Worm (Caenorhabditis elegans): Measurements from ENCODE around the gene Y38F1A.1.
A peak's percentile ranks its signal among the peaks of the same experiment; 100 is the strongest.

Gene Y38F1A.1

ce11 chrII:12990191-12990590, 35.6 kb upstream of the Y38F1A.1 start:
- TF ChIP-seq nhr-2 (tag; optimal IDR thresholded peaks at IDR 0.05) (peak; percentile 67), mab-5 (tag; optimal IDR thresholded peaks at IDR 0.05) (no peak), ceh-43 (GFP tag; optimal IDR thresholded peaks at IDR 0.05) (peak; percentile 36), ham-2 (GFP tag; optimal IDR thresholded peaks at IDR 0.05) (no peak)

DNA sequence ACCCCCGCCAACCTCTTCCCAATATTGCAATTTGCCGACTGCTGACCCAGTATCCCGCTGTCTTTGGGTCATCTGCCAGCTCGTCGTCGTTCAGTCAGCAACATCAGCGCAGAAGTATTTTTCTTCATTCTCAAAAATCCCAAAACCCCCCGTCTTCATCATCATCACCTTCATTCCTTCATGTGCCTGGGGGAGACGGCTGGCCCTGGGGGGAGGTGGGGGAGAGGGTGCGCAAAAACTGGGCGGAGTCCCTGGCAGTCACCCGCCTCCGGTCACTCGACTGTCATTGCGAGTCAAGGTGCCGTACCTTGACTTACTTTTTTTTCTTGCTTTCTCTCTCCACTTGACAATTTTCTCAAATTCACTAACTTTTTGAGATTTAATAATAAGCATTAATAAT, 33.2 kb upstream of the Y38F1A.1 start:
- TF ChIP-seq lsy-2 (tag; optimal IDR thresholded peaks at IDR 0.05) = no peak
- TF ChIP-seq elt-1 (tag; optimal IDR thresholded peaks at IDR 0.05; ENCODE audit: borderline replicate concordance, insufficient read depth) = no peak
- no peak for TF ChIP-seq bed-3 (GFP tag; optimal IDR thresholded peaks at IDR 0.05)
- TF ChIP-seq M03D4.4 (tag; optimal IDR thresholded peaks at IDR 0.05) = no peak
- no peak for TF ChIP-seq ztf-11 (tag; optimal IDR thresholded peaks at IDR 0.05)
- no peak for TF ChIP-seq ceh-39 (tag; optimal IDR thresholded peaks at IDR 0.05)
- TF ChIP-seq nhr-76 (tag; optimal IDR thresholded peaks at IDR 0.05) = no peak
- no peak for TF ChIP-seq nhr-237 (tag; optimal IDR thresholded peaks at IDR 0.05)
- TF ChIP-seq zip-8 (tag; optimal IDR thresholded peaks at IDR 0.05) = no peak
- no peak for TF ChIP-seq unc-120 (tag; optimal IDR thresholded peaks at IDR 0.05; ENCODE audit: poor library complexity, severe bottlenecking)
- no peak for TF ChIP-seq blmp-1 (tag; optimal IDR thresholded peaks at IDR 0.05)
- no peak for TF ChIP-seq sptf-1 (tag; optimal IDR thresholded peaks at IDR 0.05)
- TF ChIP-seq snpc-4 (tag; optimal IDR thresholded peaks at IDR 0.05) = no peak
- TF ChIP-seq sem-2 (GFP tag; optimal IDR thresholded peaks at IDR 0.05) = no peak
- TF ChIP-seq hlh-1 (tag; optimal IDR thresholded peaks at IDR 0.05) = no peak
- no peak for TF ChIP-seq nhr-12 (tag; optimal IDR thresholded peaks at IDR 0.05)
- no peak for TF ChIP-seq nhr-2 (tag; optimal IDR thresholded peaks at IDR 0.05)

- TF ChIP-seq blmp-1 (tag; optimal IDR thresholded peaks at IDR 0.05) (no peak), hlh-1 (tag; optimal IDR thresholded peaks at IDR 0.05) (peak; percentile 60), unc-62 (GFP tag; optimal IDR thresholded peaks at IDR 0.05) (no peak), ceh-39 (tag; optimal IDR thresholded peaks at IDR 0.05) (peak; percentile 27), nhr-2 (tag; optimal IDR thresholded peaks at IDR 0.05) (peak; percentile 98), cnd-1 (tag; optimal IDR thresholded peaks at IDR 0.05) (peak; percentile 40), zip-8 (tag; optimal IDR thresholded peaks at IDR 0.05) (peak; percentile 80), tbx-8 (GFP tag; optimal IDR thresholded peaks at IDR 0.05) (no peak), unc-39 (tag; optimal IDR thresholded peaks at IDR 0.05) (no peak), elt-1 (tag; optimal IDR thresholded peaks at IDR 0.05; ENCODE audit: borderline replicate concordance, insufficient read depth) (peak; percentile 13)
Measured at ce11 chrII:12985813-12986212, 31.2 kb upstream of the Y38F1A.1 start.

ce11 chrII:12984709-12985108, 30.1 kb upstream of the Y38F1A.1 start:
- peak; percentile 58 for TF ChIP-seq nhr-2 (tag; optimal IDR thresholded peaks at IDR 0.05)
- TF ChIP-seq lin-32 (GFP tag; optimal IDR thresholded peaks at IDR 0.05) = peak; percentile 90
- TF ChIP-seq zip-8 (tag; optimal IDR thresholded peaks at IDR 0.05) = peak; percentile 15
- TF ChIP-seq nhr-28 (tag; optimal IDR thresholded peaks at IDR 0.05) = no peak
- peak; percentile 47 for TF ChIP-seq cnd-1 (tag; optimal IDR thresholded peaks at IDR 0.05)
- TF ChIP-seq mab-5 (tag; optimal IDR thresholded peaks at IDR 0.05) = no peak

DNA sequence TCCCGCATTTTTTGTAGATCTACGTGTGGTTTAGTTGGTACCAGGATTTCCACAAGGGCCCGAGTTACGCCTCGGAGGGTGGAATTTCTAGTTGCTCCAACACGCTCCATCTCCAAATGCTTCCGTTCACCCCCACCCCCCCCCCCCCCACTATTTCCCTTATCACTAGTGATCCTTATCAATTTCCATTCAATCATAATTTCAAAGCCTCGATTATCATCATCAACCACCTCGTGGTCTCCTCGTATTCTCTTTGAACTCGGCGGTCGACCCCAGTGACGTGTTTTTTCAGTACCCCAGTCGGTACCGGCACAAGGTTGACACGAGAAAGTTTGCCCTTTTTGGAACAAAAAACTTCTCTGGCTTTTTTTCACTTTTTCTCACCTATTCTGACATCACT, 28.3 kb upstream of the Y38F1A.1 start:
- TF ChIP-seq nhr-12 (tag; optimal IDR thresholded peaks at IDR 0.05) = no peak
- TF ChIP-seq hlh-1 (tag; optimal IDR thresholded peaks at IDR 0.05) = no peak
- TF ChIP-seq M03D4.4 (tag; optimal IDR thresholded peaks at IDR 0.05) = no peak
- no peak for TF ChIP-seq bed-3 (GFP tag; optimal IDR thresholded peaks at IDR 0.05)
- no peak for TF ChIP-seq cnd-1 (tag; optimal IDR thresholded peaks at IDR 0.05)
- TF ChIP-seq lsy-2 (tag; optimal IDR thresholded peaks at IDR 0.05) = no peak
- TF ChIP-seq nhr-76 (tag; optimal IDR thresholded peaks at IDR 0.05) = no peak
- TF ChIP-seq pha-4 (tag; optimal IDR thresholded peaks at IDR 0.05) = no peak
- no peak for TF ChIP-seq ceh-43 (GFP tag; optimal IDR thresholded peaks at IDR 0.05)
- TF ChIP-seq ces-1 (GFP tag; optimal IDR thresholded peaks at IDR 0.05) = no peak
- no peak for TF ChIP-seq ceh-83 (GFP tag; optimal IDR thresholded peaks at IDR 0.05)
- TF ChIP-seq lin-32 (GFP tag; optimal IDR thresholded peaks at IDR 0.05) = no peak
- no peak for TF ChIP-seq blmp-1 (tag; optimal IDR thresholded peaks at IDR 0.05)
- TF ChIP-seq unc-62 (GFP tag; optimal IDR thresholded peaks at IDR 0.05) = no peak
- TF ChIP-seq drap-1 (GFP tag; optimal IDR thresholded peaks at IDR 0.05) = no peak
- no peak for TF ChIP-seq elt-3 (tag; optimal IDR thresholded peaks at IDR 0.05)
- no peak for TF ChIP-seq tbx-8 (GFP tag; optimal IDR thresholded peaks at IDR 0.05)
- TF ChIP-seq nhr-2 (tag; optimal IDR thresholded peaks at IDR 0.05) = no peak
- no peak for TF ChIP-seq sptf-1 (tag; optimal IDR thresholded peaks at IDR 0.05)
